Fruit fly (Drosophila melanogaster) whole organism, embryonic: Measurements from ENCODE around the gene CG42393.
A peak's percentile ranks its signal among the peaks of the same experiment; 100 is the strongest.

Experiments used
- Abd-B ChIP-seq: fragments of 200-800 bp; sonication (Bioruptor generic); optimal IDR thresholded peaks from 2 replicates; lab custom pipeline; 2018; ENCODE audit warnings: missing biosample characterization, mild to moderate bottlenecking, missing genetic modification characterization, moderate library complexity
- CG12155 ChIP-seq: fragments of 200-800 bp; sonication (Bioruptor generic); optimal IDR thresholded peaks from 3 replicates; lab custom pipeline; 2016; ENCODE audit warnings: missing biosample characterization, missing genetic modification characterization
- CG12659 ChIP-seq: fragments of 200-800 bp; sonication (Bioruptor generic); optimal IDR thresholded peaks from 3 replicates; lab custom pipeline; 2017; ENCODE audit warnings: mild to moderate bottlenecking, missing biosample characterization, missing genetic modification reagents, missing genetic modification characterization
- CG18619 ChIP-seq: fragments of 200-800 bp; sonication (Bioruptor generic); optimal IDR thresholded peaks from 3 replicates; lab custom pipeline; 2017; ENCODE audit warnings: missing biosample characterization, mild to moderate bottlenecking, missing genetic modification characterization
- CG30020 ChIP-seq: fragments of 200-800 bp; optimal IDR thresholded peaks from 2 replicates; lab custom pipeline; 2019; ENCODE audit warnings: missing biosample characterization, mild to moderate bottlenecking, missing genetic modification characterization, moderate library complexity
- CG34376 ChIP-seq: fragments of 200-800 bp; sonication (Bioruptor generic); optimal IDR thresholded peaks from 2 replicates; lab custom pipeline; 2018; ENCODE audit warnings: missing biosample characterization, mild to moderate bottlenecking, missing genetic modification characterization
- Dref ChIP-seq: fragments of 200-800 bp; sonication (Bioruptor generic); IDR thresholded peaks from 2 replicates; pipeline ENCODE4 v1.3.6; 2022; ENCODE audit warnings: missing biosample characterization, missing genetic modification characterization
- E2f2 ChIP-seq: fragments of 200-800 bp; sonication (Bioruptor generic); IDR thresholded peaks from 2 replicates; pipeline ENCODE4 v1.3.6; 2022; ENCODE audit warnings: missing biosample characterization, missing genetic modification characterization
- PHDP ChIP-seq: fragments of 200-800 bp; sonication (Bioruptor generic); optimal IDR thresholded peaks from 3 replicates; lab custom pipeline; 2018; ENCODE audit warnings: missing biosample characterization, mild to moderate bottlenecking, missing genetic modification characterization, moderate library complexity
- danr ChIP-seq: fragments of 200-800 bp; sonication (Bioruptor generic); IDR thresholded peaks from 2 replicates; pipeline ENCODE4 v1.3.6; 2022; ENCODE audit warnings: missing biosample characterization, missing genetic modification characterization
- jigr1 ChIP-seq: fragments of 200-800 bp; sonication (Bioruptor generic); IDR thresholded peaks from 3 replicates; pipeline ENCODE4 v1.3.6; 2022; ENCODE audit warnings: missing biosample characterization, missing genetic modification characterization
- psq ChIP-seq: fragments of 200-800 bp; sonication (Bioruptor generic); optimal IDR thresholded peaks from 2 replicates; lab custom pipeline; 2017; ENCODE audit warnings: missing biosample characterization, missing genetic modification characterization
- unpg ChIP-seq: fragments of 200-800 bp; sonication (Bioruptor generic); optimal IDR thresholded peaks from 3 replicates; lab custom pipeline; 2018; ENCODE audit warnings: missing biosample characterization, mild to moderate bottlenecking, missing genetic modification characterization, moderate library complexity

DNA sequence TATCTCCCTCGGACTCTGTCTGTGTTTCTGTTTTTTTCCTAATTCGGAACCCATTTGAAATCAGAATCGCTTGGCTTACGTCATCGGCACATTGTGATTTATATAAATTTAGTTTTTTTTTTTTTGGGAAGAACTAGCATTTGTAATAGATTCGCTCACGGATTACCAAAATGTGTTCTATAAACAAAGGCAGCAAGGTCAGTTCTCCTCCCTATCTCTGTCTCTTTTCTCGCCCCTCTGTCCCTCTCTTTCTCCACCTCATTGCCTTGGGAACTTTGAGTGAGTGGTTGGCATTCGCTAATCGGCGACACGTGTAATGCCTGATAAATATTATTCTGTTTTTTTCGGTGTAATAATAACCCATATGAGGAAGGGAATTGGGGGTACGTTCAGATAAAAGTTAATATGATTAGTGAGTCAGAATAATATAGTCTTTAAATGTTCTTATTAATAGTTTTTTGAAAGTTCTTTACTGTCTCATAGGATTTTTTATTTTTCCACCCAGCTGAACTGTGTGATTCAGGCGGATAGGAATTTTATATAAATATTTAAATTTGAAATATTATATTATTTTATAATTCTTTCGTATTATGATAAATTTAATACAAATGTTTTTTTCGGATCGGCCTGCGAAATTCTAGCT, 47.9 kb upstream of the CG42393 start:
- TF ChIP-seq psq (GFP tag; lab: Kevin White, UChicago), result no peak
- TF ChIP-seq CG18619 (GFP tag; lab: Kevin White, UChicago), result peak; percentile 32
- TF ChIP-seq CG12659 (GFP tag; lab: Kevin White, UChicago), result peak; percentile 7
- peak; percentile 75 for TF ChIP-seq CG34376
- no peak for TF ChIP-seq E2f2 (GFP tag; lab: Robert Waterston, UW)
- TF ChIP-seq Abd-B, result no peak
- TF ChIP-seq CG12155, result no peak
- TF ChIP-seq danr (GFP tag; lab: Robert Waterston, UW), result no peak
- TF ChIP-seq Dref (GFP tag; lab: Robert Waterston, UW), result no peak
- TF ChIP-seq unpg, result no peak
- no peak for TF ChIP-seq jigr1
- TF ChIP-seq CG30020 (tag; lab: Kevin White, UChicago), result no peak
- TF ChIP-seq PHDP (tag; lab: Kevin White, UChicago), result peak; percentile 19
